Worm (Caenorhabditis elegans): ENCODE data around the gene Y43F8B.17.

ce11 chrV:19473842-19474514 lies 10.5 kb upstream of the Y43F8B.17 start, which contains the start of gene Y43F8B.10:
- TF ChIP-seq ama-1 (optimal IDR thresholded peaks at IDR 0.05) (no peak), flt-1 (GFP tag; IDR thresholded peaks at IDR 0.05) (no peak), scrt-1 (GFP tag; IDR thresholded peaks at IDR 0.05) (no peak)

All from whole organism, early embryonic.